Fruit fly (Drosophila melanogaster) whole organism: Measurements from ENCODE around the gene CG15439.

ENCODE experiments used
- CG8478 ChIP-seq: fragments of >200 bp; optimal IDR thresholded peaks from 2 replicates; lab custom pipeline; 2018; ENCODE audit warnings: inconsistent platforms
- Dll ChIP-seq: fragments of >200 bp; optimal IDR thresholded peaks from 2 replicates; lab custom pipeline; 2017
- EcR ChIP-seq, 2 experiments: fragments of >200 bp; optimal IDR thresholded peaks; 2 replicates each; lab custom pipeline; 2017; ENCODE audit warnings: missing biosample characterization in 2 of 2, missing genetic modification characterization in 2 of 2, missing genetic modification reagents in 2 of 2
- pan ChIP-seq: fragments of >200 bp; optimal IDR thresholded peaks from 2 replicates; lab custom pipeline; 2017
- psq ChIP-seq: fragments of >200 bp; optimal IDR thresholded peaks from 2 replicates; lab custom pipeline; 2017
- usp ChIP-seq: fragments of >200 bp; optimal IDR thresholded peaks from 2 replicates; lab custom pipeline; 2017; ENCODE audit warnings: missing biosample characterization, missing genetic modification characterization, mixed read lengths

Gene CG15439

DNA sequence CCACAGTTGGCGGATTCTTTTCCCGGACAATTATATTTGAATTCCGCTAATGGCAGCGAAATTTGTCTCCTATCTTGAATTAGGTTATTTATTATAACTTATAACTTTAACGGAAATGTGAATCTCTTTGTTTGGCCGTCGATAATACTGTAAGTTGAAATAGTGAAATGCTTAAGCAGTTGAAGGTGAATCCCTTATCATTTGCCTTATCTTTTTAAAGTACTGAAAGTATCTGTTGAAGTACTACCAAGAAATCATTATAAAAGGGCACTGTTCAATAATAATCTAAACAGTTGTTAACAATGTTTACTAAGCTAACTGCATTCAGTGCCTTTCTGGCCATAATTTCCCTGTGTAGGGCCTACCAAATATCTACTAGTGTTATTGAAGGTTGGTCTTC lies 42.0 kb downstream of the CG15439 start, which contains the start of gene CG43055:
TSS of gene CG43055 (plus strand) at position 301 of the 400 bp plus-strand sequence.
- no peak for TF ChIP-seq CG8478 (lab: Kevin White, UChicago)
- no peak for TF ChIP-seq psq (lab: Kevin White, UChicago)
- TF ChIP-seq Dll (lab: Kevin White, UChicago), result no peak
- no peak for TF ChIP-seq EcR (GFP tag; optimal IDR thresholded peaks at IDR 0.05; lab: Kevin White, UChicago)
- no peak for TF ChIP-seq pan
- TF ChIP-seq usp, result no peak

- no peak for TF ChIP-seq CG8478 (lab: Kevin White, UChicago)
- no peak for TF ChIP-seq EcR (GFP tag; optimal IDR thresholded peaks at IDR 0.05; lab: Kevin White, UChicago)
- TF ChIP-seq usp, result no peak
- TF ChIP-seq pan, result no peak
- no peak for TF ChIP-seq Dll (lab: Kevin White, UChicago)
- TF ChIP-seq psq (lab: Kevin White, UChicago), result no peak
Measured at dm6 chr2L:4403013-4403604, 49.7 kb downstream of the CG15439 start, which contains the start of gene Dim1. Gene Dim1, plus strand, starts transcription at chr2L:4403251.

- TF ChIP-seq Dll (lab: Kevin White, UChicago) (no peak), CG8478 (lab: Kevin White, UChicago) (no peak), pan (no peak), usp (no peak), psq (lab: Kevin White, UChicago) (no peak), EcR (GFP tag; optimal IDR thresholded peaks at IDR 0.05; lab: Kevin White, UChicago) (no peak)
Measured at dm6 chr2L:4400653-4401052, 52.2 kb downstream of the CG15439 start, which contains the start of gene CG33003. Gene CG33003, plus strand, starts transcription at chr2L:4400953.
